Fruit fly (Drosophila melanogaster): ENCODE measurements around the gene pes.

The pes gene

DNA sequence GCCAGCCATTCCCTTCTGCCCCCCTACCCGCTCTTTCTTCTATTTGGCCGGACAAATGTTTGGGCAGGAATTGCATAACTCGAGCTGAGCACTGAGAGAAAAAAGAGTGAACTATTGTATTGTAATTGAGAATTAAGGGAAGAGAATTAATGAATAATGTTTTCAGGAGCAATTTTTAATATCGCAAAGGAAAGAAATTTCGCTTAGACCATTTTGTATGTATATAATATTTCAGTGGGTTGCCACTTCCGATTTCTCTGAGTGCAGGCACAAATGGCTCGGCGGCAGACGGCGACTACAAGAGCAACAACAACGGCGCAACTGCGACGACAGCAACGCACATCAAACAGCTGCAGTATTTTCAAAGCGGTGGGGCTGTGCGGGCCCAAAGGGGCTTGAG is 29.4 kb downstream of the pes start:
- TF ChIP-seq Pif1B (GFP tag; optimal IDR thresholded peaks at IDR 0.05) (peak; percentile 50), CG32121 (GFP tag; IDR thresholded peaks at IDR 0.05) (peak; percentile 94), gl (tag; optimal IDR thresholded peaks at IDR 0.05) (peak; percentile 6), Snoo (tag; optimal IDR thresholded peaks at IDR 0.05) (peak; percentile 63), D1 (tag; optimal IDR thresholded peaks at IDR 0.05) (no peak), fd96Ca (GFP tag; IDR thresholded peaks at IDR 0.05) (peak; percentile 90), CG15710 (tag; optimal IDR thresholded peaks at IDR 0.05) (peak; percentile 66), CG12605 (GFP tag; IDR thresholded peaks at IDR 0.05) (peak; percentile 90), Pif1A (GFP tag; optimal IDR thresholded peaks at IDR 0.05) (peak; percentile 78), CG8301 (tag; optimal IDR thresholded peaks at IDR 0.05) (peak; percentile 79), CG4496 (GFP tag; IDR thresholded peaks at IDR 0.05) (peak; percentile 96), CG9948 (tag; optimal IDR thresholded peaks at IDR 0.05) (peak; percentile 61), rn (GFP tag; IDR thresholded peaks at IDR 0.05) (peak; percentile 80), CG17806 (tag; optimal IDR thresholded peaks at IDR 0.05) (peak; percentile 57), CG34367 (tag; optimal IDR thresholded peaks at IDR 0.05) (peak; percentile 65), CG14655 (GFP tag; optimal IDR thresholded peaks at IDR 0.05) (peak; percentile 76), CG13204 (GFP tag; optimal IDR thresholded peaks at IDR 0.05) (peak; percentile 63), Ets98B (GFP tag; IDR thresholded peaks at IDR 0.05) (peak; percentile 93), CG10348 (GFP tag; IDR thresholded peaks at IDR 0.05) (peak; percentile 67), EcR (GFP tag; optimal IDR thresholded peaks at IDR 0.05) (no peak), CG8159 (tag; optimal IDR thresholded peaks at IDR 0.05) (peak; percentile 61)

DNA sequence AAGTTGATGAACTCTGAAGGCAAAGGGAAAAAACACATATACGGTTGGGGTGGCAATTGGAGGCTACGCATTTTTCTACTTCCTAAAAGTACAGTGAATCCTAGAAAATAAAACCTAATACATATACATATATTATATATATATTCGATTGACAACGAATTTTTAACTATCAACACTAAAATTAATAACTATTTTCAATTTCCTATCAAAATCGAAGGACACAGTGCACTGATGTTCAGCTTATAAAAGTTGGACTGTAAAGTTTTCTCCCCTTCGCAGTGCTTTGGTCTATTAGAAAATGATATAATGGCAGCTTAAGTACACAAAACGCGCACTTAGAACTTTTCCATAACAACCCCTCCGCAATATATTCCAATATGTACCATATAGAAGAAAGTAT is 31.1 kb downstream of the pes start:
- TF ChIP-seq CG15710 (tag; optimal IDR thresholded peaks at IDR 0.05), result no peak
- TF ChIP-seq CG13204 (GFP tag; optimal IDR thresholded peaks at IDR 0.05), result no peak
- no peak for TF ChIP-seq gl (tag; optimal IDR thresholded peaks at IDR 0.05)
- no peak for TF ChIP-seq CG32121 (GFP tag; IDR thresholded peaks at IDR 0.05)
- no peak for TF ChIP-seq CG4496 (GFP tag; IDR thresholded peaks at IDR 0.05)
- TF ChIP-seq fd96Ca (GFP tag; IDR thresholded peaks at IDR 0.05), result no peak
- no peak for TF ChIP-seq CG34367 (tag; optimal IDR thresholded peaks at IDR 0.05)
- TF ChIP-seq Pif1B (GFP tag; optimal IDR thresholded peaks at IDR 0.05), result no peak
- no peak for TF ChIP-seq Snoo (tag; optimal IDR thresholded peaks at IDR 0.05)
- no peak for TF ChIP-seq CG8301 (tag; optimal IDR thresholded peaks at IDR 0.05)
- no peak for TF ChIP-seq CG12605 (GFP tag; IDR thresholded peaks at IDR 0.05)
- no peak for TF ChIP-seq CG10348 (GFP tag; IDR thresholded peaks at IDR 0.05)
- TF ChIP-seq CG17806 (tag; optimal IDR thresholded peaks at IDR 0.05), result no peak
- no peak for TF ChIP-seq Pif1A (GFP tag; optimal IDR thresholded peaks at IDR 0.05)
- TF ChIP-seq EcR (GFP tag; optimal IDR thresholded peaks at IDR 0.05), result no peak
- no peak for TF ChIP-seq Ets98B (GFP tag; IDR thresholded peaks at IDR 0.05)
- no peak for TF ChIP-seq CG9948 (tag; optimal IDR thresholded peaks at IDR 0.05)
- no peak for TF ChIP-seq rn (GFP tag; IDR thresholded peaks at IDR 0.05)
- no peak for TF ChIP-seq D1 (tag; optimal IDR thresholded peaks at IDR 0.05)
- no peak for TF ChIP-seq CG8159 (tag; optimal IDR thresholded peaks at IDR 0.05)

DNA sequence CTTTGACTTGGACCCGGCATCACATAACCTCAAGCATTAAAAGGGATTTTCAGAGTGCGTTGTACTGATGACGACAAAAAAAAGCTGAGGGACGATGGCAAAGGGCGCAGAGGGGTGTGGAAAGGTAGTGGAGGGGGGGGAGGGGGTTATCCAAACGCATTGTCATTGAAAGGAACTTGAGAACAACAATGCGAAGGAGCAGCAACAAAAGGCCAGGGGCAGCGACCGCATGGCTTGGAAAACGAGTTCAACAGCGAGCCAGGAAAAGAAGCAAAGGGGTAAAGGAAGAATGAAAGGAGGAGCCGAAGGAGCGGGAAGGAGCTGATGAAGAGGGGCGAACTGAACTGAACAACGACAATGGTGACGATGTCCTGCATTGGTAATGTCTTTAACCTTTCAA is 31.7 kb downstream of the pes start:
- TF ChIP-seq CG8159 (tag; optimal IDR thresholded peaks at IDR 0.05), result no peak
- TF ChIP-seq EcR (GFP tag; optimal IDR thresholded peaks at IDR 0.05), result peak; percentile 99
- no peak for TF ChIP-seq CG15710 (tag; optimal IDR thresholded peaks at IDR 0.05)
- no peak for TF ChIP-seq rn (GFP tag; IDR thresholded peaks at IDR 0.05)
- TF ChIP-seq CG4496 (GFP tag; IDR thresholded peaks at IDR 0.05), result no peak
- TF ChIP-seq Pif1A (GFP tag; optimal IDR thresholded peaks at IDR 0.05), result no peak
- peak; percentile 62 for TF ChIP-seq CG13204 (GFP tag; optimal IDR thresholded peaks at IDR 0.05)
- TF ChIP-seq fd96Ca (GFP tag; IDR thresholded peaks at IDR 0.05), result no peak

DNA sequence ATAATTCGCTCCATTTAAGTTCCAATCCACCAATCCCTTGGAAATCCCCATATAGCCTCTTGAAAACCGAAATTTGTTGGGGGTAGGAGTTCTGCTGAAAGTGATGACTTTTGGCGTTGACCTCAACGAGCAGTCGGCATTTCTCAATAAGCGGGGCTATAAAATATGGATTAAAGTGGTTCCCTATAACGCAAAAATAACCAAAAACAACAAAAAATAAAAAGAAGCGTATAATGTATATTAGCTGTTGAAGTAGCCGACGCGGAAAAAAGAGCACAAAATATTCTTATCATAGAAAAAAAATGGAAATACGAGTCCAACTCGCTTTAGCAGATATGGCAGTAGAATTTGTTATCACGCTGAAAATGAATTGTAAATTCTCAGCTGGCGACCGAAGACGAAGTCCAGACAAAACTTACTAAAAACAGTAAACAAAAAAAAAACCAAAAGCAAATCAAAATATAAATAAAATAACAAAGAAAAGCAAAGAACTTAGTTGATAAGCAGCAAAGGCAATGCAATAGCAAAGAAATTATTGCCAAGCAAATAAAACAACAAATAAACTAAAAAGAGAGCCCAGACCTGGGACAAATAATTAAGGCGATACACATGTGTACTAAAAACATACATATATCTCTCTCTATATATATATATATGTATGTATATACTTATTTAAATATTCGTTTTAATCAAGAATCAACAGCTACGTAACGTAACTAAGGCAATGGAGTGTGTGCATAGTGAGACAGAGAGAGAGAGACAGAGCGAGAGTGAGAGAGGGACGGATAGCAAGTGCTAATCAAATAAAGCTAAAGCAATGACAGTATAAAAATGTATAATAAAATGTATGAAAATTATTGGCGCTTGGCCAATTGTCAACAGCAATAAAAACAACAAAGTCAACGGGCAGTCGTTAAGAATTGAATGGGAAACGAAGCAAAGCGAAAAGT is 33.1 kb downstream of the pes start:
- peak; percentile 21 for TF ChIP-seq CG15710 (tag; optimal IDR thresholded peaks at IDR 0.05)
- no peak for TF ChIP-seq Snoo (tag; optimal IDR thresholded peaks at IDR 0.05)
- TF ChIP-seq CG13204 (GFP tag; optimal IDR thresholded peaks at IDR 0.05), result peak; percentile 16
- TF ChIP-seq CG9948 (tag; optimal IDR thresholded peaks at IDR 0.05), result peak; percentile 39
- TF ChIP-seq CG10348 (GFP tag; IDR thresholded peaks at IDR 0.05), result no peak
- peak; percentile 2 for TF ChIP-seq Pif1A (GFP tag; optimal IDR thresholded peaks at IDR 0.05)
- peak; percentile 18; the same call in 1 of the 2 replicates for TF ChIP-seq Ets98B (GFP tag; IDR thresholded peaks at IDR 0.05)
- no peak for TF ChIP-seq rn (GFP tag; IDR thresholded peaks at IDR 0.05)
- TF ChIP-seq D1 (tag; optimal IDR thresholded peaks at IDR 0.05), result peak; percentile 1
- no peak for TF ChIP-seq CG32121 (GFP tag; IDR thresholded peaks at IDR 0.05)
- peak; percentile 47 for TF ChIP-seq CG17806 (tag; optimal IDR thresholded peaks at IDR 0.05)
- TF ChIP-seq CG8159 (tag; optimal IDR thresholded peaks at IDR 0.05), result peak; percentile 24
- TF ChIP-seq fd96Ca (GFP tag; IDR thresholded peaks at IDR 0.05), result peak; percentile 37; the same call in 1 of the 3 replicates
- peak; percentile 53 for TF ChIP-seq CG8301 (tag; optimal IDR thresholded peaks at IDR 0.05)
- TF ChIP-seq CG4496 (GFP tag; IDR thresholded peaks at IDR 0.05), result peak; percentile 57; the same call in 2 of the 3 replicates
- TF ChIP-seq CG14655 (GFP tag; optimal IDR thresholded peaks at IDR 0.05), result peak; percentile 77
- peak; percentile 45 for TF ChIP-seq gl (tag; optimal IDR thresholded peaks at IDR 0.05)
- peak; percentile 69; the same call in 1 of the 2 replicates for TF ChIP-seq CG12605 (GFP tag; IDR thresholded peaks at IDR 0.05)
- no peak for TF ChIP-seq EcR (GFP tag; optimal IDR thresholded peaks at IDR 0.05)
- TF ChIP-seq Pif1B (GFP tag; optimal IDR thresholded peaks at IDR 0.05), result peak; percentile 42
- TF ChIP-seq CG34367 (tag; optimal IDR thresholded peaks at IDR 0.05), result peak; percentile 37
